Worm (Caenorhabditis elegans) whole organism, young adult: ENCODE results near the gene ifb-2.
A peak's percentile ranks its signal among the peaks of the same experiment; 100 is the strongest.
"Not testable (repeated sequence)": the region's sequence is repeated elsewhere in the genome, so short reads cannot be mapped to it uniquely, and the experiment has no call there.

Experiments used
- B0019.2 ChIP-seq: fragments of 200-800 bp; sonication (Bioruptor generic); conservative IDR thresholded peaks from 2 replicates; pipeline ENCODE4 v1.3.6; 2022; ENCODE audit warnings: missing genetic modification reagents, missing genetic modification characterization, missing compliant biosample characterization
- B0336.3 ChIP-seq: fragments of 200-800 bp; sonication (Bioruptor generic); IDR thresholded peaks from 2 replicates; pipeline ENCODE4 v1.3.6; 2022; ENCODE audit warnings: missing genetic modification characterization, missing compliant biosample characterization
- F10E7.11 ChIP-seq: sonication (generic microtip); optimal IDR thresholded peaks from 2 replicates; lab custom pipeline; 2017; ENCODE audit warnings: mild to moderate bottlenecking, missing genetic modification characterization, moderate library complexity, missing compliant biosample characterization
- F23B12.7 ChIP-seq: sonication (generic microtip); optimal IDR thresholded peaks from 2 replicates; lab custom pipeline; 2017; ENCODE audit warnings: missing genetic modification characterization, mild to moderate bottlenecking, missing compliant biosample characterization, antibody characterized with exemption, moderate library complexity; ENCODE audit not compliant: insufficient read depth
- F52B5.7 ChIP-seq: sonication (generic microtip); optimal IDR thresholded peaks from 2 replicates; lab custom pipeline; 2016; ENCODE audit warnings: mild to moderate bottlenecking, missing genetic modification characterization, missing compliant biosample characterization
- F57C9.4 ChIP-seq: sonication (generic microtip); optimal IDR thresholded peaks from 2 replicates; lab custom pipeline; 2017; ENCODE audit warnings: mild to moderate bottlenecking, missing genetic modification characterization, missing compliant biosample characterization
- Y56A3A.18 ChIP-seq: fragments of 200-800 bp; sonication (Bioruptor generic); IDR thresholded peaks from 2 replicates; pipeline ENCODE4 v1.3.6; 2022; ENCODE audit warnings: missing genetic modification reagents, missing genetic modification characterization, missing compliant biosample characterization
- Y67H2A.10 ChIP-seq: fragments of 200-800 bp; sonication (Bioruptor generic); conservative IDR thresholded peaks from 2 replicates; pipeline ENCODE4 v1.3.6; 2022; ENCODE audit warnings: missing genetic modification reagents, missing genetic modification characterization, missing compliant biosample characterization
- Y95B8A.8 ChIP-seq: fragments of 200-800 bp; sonication (Bioruptor generic); IDR thresholded peaks from 2 replicates; pipeline ENCODE4 v1.3.6; 2022; ENCODE audit warnings: missing genetic modification reagents, missing genetic modification characterization, missing compliant biosample characterization
- ZK185.1 ChIP-seq: sonication (generic microtip); optimal IDR thresholded peaks from 2 replicates; lab custom pipeline; 2016; ENCODE audit warnings: mild to moderate bottlenecking, missing genetic modification characterization, missing compliant biosample characterization; ENCODE audit not compliant: poor library complexity, severe bottlenecking
- atf-7 ChIP-seq: sonication (generic microtip); optimal IDR thresholded peaks from 2 replicates; lab custom pipeline; 2017; ENCODE audit warnings: mild to moderate bottlenecking, missing genetic modification characterization, missing compliant biosample characterization
- athp-1 ChIP-seq: sonication (generic microtip); optimal IDR thresholded peaks from 2 replicates; lab custom pipeline; 2017; ENCODE audit warnings: mild to moderate bottlenecking, missing genetic modification characterization, missing compliant biosample characterization
- attf-5 ChIP-seq: fragments of 200-800 bp; sonication (Bioruptor generic); optimal IDR thresholded peaks from 2 replicates; lab custom pipeline; 2018; ENCODE audit warnings: mild to moderate bottlenecking, missing genetic modification characterization, missing compliant biosample characterization
- bed-1 ChIP-seq: fragments of 200-800 bp; sonication (Bioruptor generic); IDR thresholded peaks from 2 replicates; pipeline ENCODE4 v1.3.6; 2022; ENCODE audit warnings: missing genetic modification reagents, missing genetic modification characterization, missing compliant biosample characterization
- dox-1 ChIP-seq: fragments of 200-800 bp; sonication (Bioruptor generic); IDR thresholded peaks from 2 replicates; pipeline ENCODE4 v1.3.6; 2022; ENCODE audit warnings: missing genetic modification reagents, missing genetic modification characterization, missing compliant biosample characterization
- dpff-1 ChIP-seq: sonication (generic microtip); optimal IDR thresholded peaks from 2 replicates; lab custom pipeline; 2017; ENCODE audit warnings: mild to moderate bottlenecking, missing genetic modification characterization, missing compliant biosample characterization
- egl-18 ChIP-seq: fragments of 200-800 bp; sonication (Bioruptor generic); IDR thresholded peaks from 2 replicates; pipeline ENCODE4 v1.3.6; 2022; ENCODE audit warnings: missing genetic modification reagents, missing genetic modification characterization, missing compliant biosample characterization
- ets-4 ChIP-seq: fragments of 200-800 bp; sonication (Bioruptor generic); optimal IDR thresholded peaks from 2 replicates; lab custom pipeline; 2018; ENCODE audit warnings: mild to moderate bottlenecking, missing genetic modification characterization, missing compliant biosample characterization
- fkh-3 ChIP-seq: sonication (generic microtip); optimal IDR thresholded peaks from 2 replicates; lab custom pipeline; 2016; ENCODE audit warnings: mild to moderate bottlenecking, missing genetic modification characterization, missing compliant biosample characterization
- gei-17 ChIP-seq: fragments of 200-800 bp; sonication (Bioruptor generic); optimal IDR thresholded peaks from 2 replicates; lab custom pipeline; 2018; ENCODE audit warnings: mild to moderate bottlenecking, missing genetic modification characterization, missing compliant biosample characterization
- him-1 ChIP-seq: sonication (generic microtip); optimal IDR thresholded peaks from 2 replicates; lab custom pipeline; 2016; ENCODE audit warnings: missing genotype, missing genetic modification reagents, missing genetic modification characterization, missing compliant biosample characterization
- hlh-26 ChIP-seq: fragments of 200-800 bp; sonication (Bioruptor generic); conservative IDR thresholded peaks from 2 replicates; pipeline ENCODE4 v1.3.6; 2022; ENCODE audit warnings: missing genetic modification reagents, missing genetic modification characterization, missing compliant biosample characterization
- hsf-1 ChIP-seq: fragments of 200-800 bp; sonication (Bioruptor generic); IDR thresholded peaks from 2 replicates; pipeline ENCODE4 v1.3.6; 2022; ENCODE audit warnings: missing genetic modification reagents, missing genetic modification characterization, missing compliant biosample characterization
- lin-40 ChIP-seq: sonication (generic microtip); optimal IDR thresholded peaks from 2 replicates; lab custom pipeline; 2016; ENCODE audit warnings: missing genetic modification characterization, mild to moderate bottlenecking, missing compliant biosample characterization, missing genotype, missing genetic modification reagents
- lin-54 ChIP-seq: fragments of 200-800 bp; sonication (Bioruptor generic); optimal IDR thresholded peaks from 2 replicates; lab custom pipeline; 2018; ENCODE audit warnings: mild to moderate bottlenecking, missing genetic modification characterization, missing compliant biosample characterization
- madf-3 ChIP-seq: fragments of 200-800 bp; sonication (Bioruptor generic); IDR thresholded peaks from 2 replicates; pipeline ENCODE4 v1.3.6; 2022; ENCODE audit warnings: missing genetic modification reagents, missing genetic modification characterization, missing compliant biosample characterization
- madf-6 ChIP-seq: fragments of 200-800 bp; sonication (Bioruptor generic); IDR thresholded peaks from 2 replicates; pipeline ENCODE4 v1.3.6; 2022; ENCODE audit warnings: missing genetic modification reagents, missing genetic modification characterization, missing compliant biosample characterization
- mxl-1 ChIP-seq: sonication (generic microtip); optimal IDR thresholded peaks from 2 replicates; lab custom pipeline; 2016; ENCODE audit warnings: missing genetic modification characterization, missing compliant biosample characterization
- nhr-80 ChIP-seq: sonication (generic microtip); optimal IDR thresholded peaks from 2 replicates; lab custom pipeline; 2016; ENCODE audit warnings: missing genetic modification characterization, missing compliant biosample characterization
- rec-8 ChIP-seq, 2 experiments: sonication (generic microtip); optimal IDR thresholded peaks; 2 replicates each; lab custom pipeline; 2016; ENCODE audit warnings: mild to moderate bottlenecking in 2 of 2, missing genetic modification characterization in 2 of 2, missing genetic modification reagents in 2 of 2, missing genotype in 2 of 2, missing biosample characterization in 1 of 2, missing compliant biosample characterization in 1 of 2, moderate library complexity in 1 of 2
- sdz-38 ChIP-seq: sonication (generic microtip); optimal IDR thresholded peaks from 2 replicates; lab custom pipeline; 2016; ENCODE audit warnings: missing genotype, missing genetic modification characterization, missing compliant biosample characterization
- sea-2 ChIP-seq: fragments of 200-800 bp; sonication (Bioruptor generic); IDR thresholded peaks from 2 replicates; pipeline ENCODE4 v1.3.6; 2022; ENCODE audit warnings: missing genetic modification characterization, missing compliant biosample characterization
- snpc-1.1 ChIP-seq: sonication (generic microtip); optimal IDR thresholded peaks from 2 replicates; lab custom pipeline; 2017; ENCODE audit warnings: missing genetic modification characterization, mild to moderate bottlenecking, missing compliant biosample characterization, antibody characterized with exemption, moderate library complexity, missing genotype, missing genetic modification reagents; ENCODE audit not compliant: insufficient read depth
- tbp1 ChIP-seq: fragments of 200-800 bp; sonication (Bioruptor generic); optimal IDR thresholded peaks from 2 replicates; lab custom pipeline; 2018; ENCODE audit warnings: mild to moderate bottlenecking, missing genetic modification characterization, missing compliant biosample characterization
- xnd-1 ChIP-seq: sonication (generic microtip); optimal IDR thresholded peaks from 2 replicates; lab custom pipeline; 2016; ENCODE audit warnings: missing genotype, missing genetic modification reagents, missing genetic modification characterization, missing compliant biosample characterization
- zfh-2 ChIP-seq: fragments of 200-800 bp; sonication (Bioruptor generic); conservative IDR thresholded peaks from 2 replicates; pipeline ENCODE4 v1.3.6; 2022; ENCODE audit warnings: missing genetic modification reagents, missing genetic modification characterization, missing compliant biosample characterization
- zim-3 ChIP-seq: sonication (generic microtip); optimal IDR thresholded peaks from 2 replicates; lab custom pipeline; 2017; ENCODE audit warnings: mild to moderate bottlenecking, missing genetic modification characterization, moderate library complexity, missing compliant biosample characterization
- ztf-6 ChIP-seq: fragments of 200-800 bp; sonication (Bioruptor generic); IDR thresholded peaks from 2 replicates; pipeline ENCODE4 v1.3.6; 2022; ENCODE audit warnings: missing genetic modification reagents, missing genetic modification characterization, missing compliant biosample characterization

The ifb-2 gene

DNA sequence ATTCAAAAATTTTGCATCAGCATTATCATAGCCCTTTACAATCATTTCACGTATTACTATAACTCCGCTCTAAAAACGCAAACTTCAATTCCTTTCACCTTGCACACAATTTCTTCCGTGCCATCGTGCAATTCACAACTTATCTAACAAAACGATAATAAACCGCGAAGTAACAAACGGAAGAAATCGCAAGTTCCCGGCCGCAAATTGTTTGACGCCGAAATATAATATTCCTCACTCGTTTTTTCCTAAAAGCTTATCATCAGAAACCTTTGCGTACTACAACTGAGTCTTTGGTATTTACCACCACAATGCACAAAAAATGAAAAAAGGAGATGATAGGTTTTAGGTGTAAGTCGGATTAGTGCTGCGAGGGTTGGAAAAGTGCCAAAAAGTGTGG lies 2.7 kb upstream of the ifb-2 start:
- no peak for TF ChIP-seq zim-3 (tag; lab: Kevin White, UChicago)
- peak; percentile 47 for TF ChIP-seq nhr-80 (tag; lab: Kevin White, UChicago)
- no peak for TF ChIP-seq tbp1 (GFP tag; lab: Kevin White, UChicago)
- TF ChIP-seq B0019.2 (GFP tag; lab: Robert Waterston, UW) = no peak
- TF ChIP-seq gei-17 (GFP tag; lab: Kevin White, UChicago) = no peak
- no peak for TF ChIP-seq lin-40

- TF ChIP-seq nhr-80 (tag; lab: Kevin White, UChicago) (peak; percentile 89), dox-1 (0 out of 2 replicates have a peak, but pooled peaks have one; percentile 26), mxl-1 (tag; lab: Kevin White, UChicago) (no peak), ets-4 (peak; percentile 31)
These were observed 1.6 kb upstream of the ifb-2 start for ce11 chrII:5748395-5748794.

- TF ChIP-seq nhr-80 (tag; lab: Kevin White, UChicago) (peak; percentile 96), gei-17 (GFP tag; lab: Kevin White, UChicago) (no peak), dox-1 (peak; percentile 63), hsf-1 (GFP tag; lab: Robert Waterston, UW) (0 out of 2 replicates have a peak, but pooled peaks have one; percentile 37), B0336.3 (GFP tag; lab: Robert Waterston, UW) (no peak), ZK185.1 (tag; lab: Kevin White, UChicago) (peak; percentile 29), zfh-2 (GFP tag; lab: Robert Waterston, UW) (no peak)
These were observed 1.4 kb downstream of the ifb-2 start for ce11 chrII:5751353-5751752.

DNA sequence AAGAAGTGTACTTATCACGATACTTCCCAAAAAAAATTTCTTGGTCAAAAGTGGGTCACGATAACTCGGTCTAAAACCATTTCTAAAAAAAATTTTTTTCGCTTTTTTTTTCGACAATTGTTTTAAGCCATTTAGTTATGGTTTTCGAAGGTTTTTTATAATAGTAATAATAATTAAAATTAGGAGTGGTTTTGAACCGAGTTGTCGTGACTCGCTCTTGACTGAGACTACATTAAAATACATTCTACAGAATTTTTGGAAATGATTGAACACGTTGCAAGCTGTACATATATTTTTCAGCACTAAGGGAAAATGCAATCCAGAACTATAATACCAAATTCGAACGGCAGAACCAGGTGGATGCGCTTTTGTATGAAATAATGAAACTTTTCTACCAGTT lies 4.2 kb downstream of the ifb-2 start, which contains the start of gene F10C1.8:
Gene F10C1.8, plus strand, starts transcription at position 301 of the 400 bp plus-strand sequence.
- TF ChIP-seq attf-5 (GFP tag; lab: Kevin White, UChicago) = no peak
- no peak for TF ChIP-seq sdz-38 (tag; lab: Kevin White, UChicago)
- TF ChIP-seq rec-8 (tag; optimal IDR thresholded peaks at IDR 0.05; lab: Kevin White, UChicago) = no peak
- no peak for TF ChIP-seq Y67H2A.10 (GFP tag; lab: Robert Waterston, UW)
- TF ChIP-seq gei-17 (GFP tag; lab: Kevin White, UChicago) = no peak
- TF ChIP-seq hlh-26 (GFP tag; lab: Robert Waterston, UW) = no peak
- no peak for TF ChIP-seq F10E7.11
- TF ChIP-seq him-1 (tag; lab: Kevin White, UChicago) = no peak
- TF ChIP-seq dpff-1 = no peak
- no peak for TF ChIP-seq atf-7 (tag; lab: Kevin White, UChicago)
- no peak for TF ChIP-seq fkh-3
- TF ChIP-seq F57C9.4 (tag; lab: Kevin White, UChicago) = no peak
- TF ChIP-seq F23B12.7 (tag; lab: Kevin White, UChicago) = no peak
- no peak for TF ChIP-seq tbp1 (GFP tag; lab: Kevin White, UChicago)
- TF ChIP-seq mxl-1 (tag; lab: Kevin White, UChicago) = no peak

ce11 chrII:5757656-5758055 lies 7.7 kb downstream of the ifb-2 start, which contains the start of the genes F10C1.3 and F10C1.23:
TSS of gene F10C1.3 (minus strand) at chrII:5757756.
TSS of gene F10C1.23 (plus strand) at chrII:5758040.
- TF ChIP-seq ZK185.1 (tag; lab: Kevin White, UChicago); xnd-1 (tag; lab: Kevin White, UChicago); rec-8 (tag; optimal IDR thresholded peaks at IDR 0.05; lab: Kevin White, UChicago): not testable (repeated sequence)
- TF ChIP-seq, all 124 proteins: peak for 0; not testable (repeated sequence) for 124

DNA sequence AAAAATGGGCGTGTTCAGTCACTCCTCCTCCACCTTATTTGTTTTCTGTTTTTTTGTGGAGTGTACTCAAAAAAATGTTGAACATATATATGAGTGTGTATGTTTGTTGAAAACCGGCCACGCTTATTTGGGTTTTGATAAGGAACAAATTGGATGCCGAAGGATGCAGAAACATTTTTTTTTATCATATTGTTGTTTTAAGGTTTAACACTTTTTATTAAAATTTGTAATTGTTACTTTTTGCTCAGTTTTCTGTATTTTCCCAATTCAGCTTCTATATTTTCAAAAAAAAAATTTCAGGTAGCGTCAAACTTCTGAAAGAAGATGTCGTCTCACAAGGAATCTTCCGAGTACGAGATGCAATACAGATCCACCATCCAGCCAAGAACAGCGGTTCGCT lies 15.3 kb downstream of the ifb-2 start, which contains the start of gene ifb-1:
Gene ifb-1, plus strand, starts transcription at position 301 of the 400 bp plus-strand sequence.
- TF ChIP-seq sea-2 (no peak), mxl-1 (tag; lab: Kevin White, UChicago) (no peak), lin-54 (GFP tag; lab: Kevin White, UChicago) (no peak), Y56A3A.18 (no peak), F52B5.7 (tag; lab: Kevin White, UChicago) (no peak), egl-18 (GFP tag; lab: Robert Waterston, UW) (no peak), athp-1 (no peak), madf-6 (GFP tag; lab: Robert Waterston, UW) (no peak), snpc-1.1 (no peak), B0336.3 (GFP tag; lab: Robert Waterston, UW) (no peak), ZK185.1 (tag; lab: Kevin White, UChicago) (no peak), bed-1 (GFP tag; lab: Robert Waterston, UW) (no peak), madf-3 (GFP tag; lab: Robert Waterston, UW) (no peak), Y95B8A.8 (GFP tag; lab: Robert Waterston, UW) (no peak), ztf-6 (GFP tag; lab: Robert Waterston, UW) (no peak)
